Fruit fly (Drosophila melanogaster): Measurements from ENCODE around the gene Vsp37A.

dm6 chrX:588941-589340 lies 32.4 kb upstream of the Vsp37A start:
- TF ChIP-seq ttk (optimal IDR thresholded peaks at IDR 0.05) (no peak), Myc (optimal IDR thresholded peaks at IDR 0.05) (no peak), Sin3A (optimal IDR thresholded peaks at IDR 0.05) (no peak), psq (optimal IDR thresholded peaks at IDR 0.05) (no peak), h (optimal IDR thresholded peaks at IDR 0.05) (no peak), insv (optimal IDR thresholded peaks at IDR 0.05) (no peak)

All from Kc167 (cell line).